Fruit fly (Drosophila melanogaster): Measurements from ENCODE around the gene CG5592.

DNA sequence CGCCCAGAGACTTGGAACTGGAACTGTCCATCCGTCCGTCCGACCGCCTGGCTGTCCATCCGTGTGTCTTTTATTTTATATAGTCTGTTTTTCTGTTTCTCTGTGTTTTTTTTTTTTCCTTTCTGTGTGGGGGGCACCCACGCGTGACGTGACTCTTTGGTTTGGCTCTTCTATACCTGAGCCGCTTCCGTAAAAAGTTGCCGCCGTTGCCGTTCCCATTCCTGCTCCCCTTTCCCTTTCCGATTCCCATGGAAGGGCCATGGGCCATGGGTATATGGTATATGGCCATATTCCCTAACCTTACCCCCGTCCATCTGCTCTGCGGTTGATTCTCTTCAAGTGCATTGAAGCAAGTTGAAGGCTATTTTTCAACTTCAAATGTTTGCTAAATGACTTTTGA, 48.5 kb upstream of the CG5592 start:
- TF ChIP-seq pan (optimal IDR thresholded peaks at IDR 0.05) (no peak), CG8478 (optimal IDR thresholded peaks at IDR 0.05) (no peak), Dll (optimal IDR thresholded peaks at IDR 0.05) (no peak), EcR (GFP tag; optimal IDR thresholded peaks at IDR 0.05) (no peak), psq (optimal IDR thresholded peaks at IDR 0.05) (no peak), usp (GFP tag; optimal IDR thresholded peaks at IDR 0.05) (no peak)
